Worm (Caenorhabditis elegans): ENCODE data around the gene F17E9.5.

Gene F17E9.5

DNA sequence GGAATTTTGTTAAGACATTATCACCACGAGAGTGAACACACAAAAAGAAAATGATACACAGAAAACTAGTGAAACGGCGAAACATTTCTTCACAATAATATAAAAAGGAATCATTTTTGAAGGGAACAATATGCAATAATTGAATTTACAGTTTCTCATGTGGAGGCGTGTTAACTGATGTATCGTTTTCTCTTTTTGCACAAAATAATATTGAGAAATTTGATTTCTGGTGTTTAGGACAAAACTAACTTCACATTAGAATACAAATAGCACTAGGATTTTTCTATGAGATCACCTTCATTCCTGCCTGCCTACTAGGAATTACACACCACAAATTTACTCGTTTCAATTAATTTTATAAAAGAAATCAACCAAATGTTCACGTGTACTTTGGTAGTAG lies 12.9 kb downstream of the F17E9.5 start, which contains the start of gene D2096.13:
D2096.13 (minus strand) TSS at position 101 of the 400 bp plus-strand sequence.
- TF ChIP-seq hpl-2 (GFP tag; optimal IDR thresholded peaks at IDR 0.05) (no peak), sup-37 (GFP tag; optimal IDR thresholded peaks at IDR 0.05) (no peak), nhr-47 (tag; optimal IDR thresholded peaks at IDR 0.05) (no peak), zip-4 (GFP tag; optimal IDR thresholded peaks at IDR 0.05) (no peak), pqm-1 (tag; optimal IDR thresholded peaks at IDR 0.05) (no peak), unc-30 (tag; optimal IDR thresholded peaks at IDR 0.05) (no peak), C34B4.2 (tag; optimal IDR thresholded peaks at IDR 0.05) (no peak), tbx-2 (tag; optimal IDR thresholded peaks at IDR 0.05) (no peak), sox-4 (tag; optimal IDR thresholded peaks at IDR 0.05) (no peak), lin-13 (GFP tag; optimal IDR thresholded peaks at IDR 0.05) (no peak), nhr-11 (tag; optimal IDR thresholded peaks at IDR 0.05) (no peak), nhr-237 (tag; optimal IDR thresholded peaks at IDR 0.05) (no peak), ama-1 (optimal IDR thresholded peaks at IDR 0.05) (no peak), pag-3 (tag; optimal IDR thresholded peaks at IDR 0.05; ENCODE audit: borderline replicate concordance, insufficient read depth) (no peak), isw-1 (GFP tag; IDR thresholded peaks at IDR 0.05) (no peak)

DNA sequence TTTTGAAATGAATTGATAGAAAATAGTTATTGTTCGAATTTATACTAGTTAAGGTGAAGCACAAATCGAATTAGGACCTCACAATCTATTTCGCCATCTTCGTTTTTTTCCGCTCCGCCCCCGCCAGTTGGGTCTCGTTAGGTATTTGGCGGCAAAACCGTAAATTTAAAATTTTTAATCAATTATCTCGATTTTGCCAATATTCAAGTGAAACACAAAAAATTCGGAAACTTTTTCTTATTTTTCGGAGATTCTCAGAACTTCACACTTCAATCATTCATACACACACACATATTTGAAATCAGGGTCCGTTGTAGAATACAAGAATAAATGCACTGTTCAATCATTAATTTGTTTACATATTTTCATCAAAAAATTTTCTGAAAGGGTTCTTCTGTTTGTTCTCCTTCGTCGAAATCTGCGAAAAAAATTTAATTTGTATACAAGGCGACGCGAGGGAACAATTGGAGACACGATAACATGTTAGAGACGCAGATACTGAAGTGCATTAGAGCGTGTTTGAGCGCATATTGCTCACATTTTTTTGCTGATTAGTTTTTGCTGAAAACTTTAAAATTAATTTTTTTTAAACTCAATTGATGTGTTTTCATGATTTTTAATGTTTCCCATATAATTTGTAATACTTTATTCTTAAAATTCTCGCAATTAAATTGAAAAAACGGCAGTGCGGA lies 14.2 kb downstream of the F17E9.5 start, which contains the start of gene D2096.5:
D2096.5 (minus strand) TSS at position 51 of the 692 bp plus-strand sequence.
- peak in 1 of 2 experiments; percentile 47 for TF ChIP-seq lin-35 (GFP tag; optimal IDR thresholded peaks at IDR 0.05)
- peak; percentile 20 for TF ChIP-seq snu-23 (GFP tag; optimal IDR thresholded peaks at IDR 0.05)
- peak; percentile 59 for TF ChIP-seq lin-14 (GFP tag; optimal IDR thresholded peaks at IDR 0.05)
- TF ChIP-seq xbp-1 (tag; optimal IDR thresholded peaks at IDR 0.05): peak; percentile 13
- TF ChIP-seq dpl-1 (GFP tag; optimal IDR thresholded peaks at IDR 0.05): peak in 1 of 3 experiments; percentile 46
- peak; percentile 37 to 52 for TF ChIP-seq efl-1 (optimal IDR thresholded peaks at IDR 0.05)
- peak in 1 of 2 experiments; percentile 27 for TF ChIP-seq efl-1 (GFP tag; optimal IDR thresholded peaks at IDR 0.05 in 1 of 2)
- TF ChIP-seq pag-3 (tag; optimal IDR thresholded peaks at IDR 0.05; ENCODE audit: borderline replicate concordance, insufficient read depth): no peak
- TF ChIP-seq egl-13 (tag; optimal IDR thresholded peaks at IDR 0.05): peak; percentile 34
- TF ChIP-seq fkh-4 (tag; optimal IDR thresholded peaks at IDR 0.05; ENCODE audit: borderline replicate concordance): no peak

DNA sequence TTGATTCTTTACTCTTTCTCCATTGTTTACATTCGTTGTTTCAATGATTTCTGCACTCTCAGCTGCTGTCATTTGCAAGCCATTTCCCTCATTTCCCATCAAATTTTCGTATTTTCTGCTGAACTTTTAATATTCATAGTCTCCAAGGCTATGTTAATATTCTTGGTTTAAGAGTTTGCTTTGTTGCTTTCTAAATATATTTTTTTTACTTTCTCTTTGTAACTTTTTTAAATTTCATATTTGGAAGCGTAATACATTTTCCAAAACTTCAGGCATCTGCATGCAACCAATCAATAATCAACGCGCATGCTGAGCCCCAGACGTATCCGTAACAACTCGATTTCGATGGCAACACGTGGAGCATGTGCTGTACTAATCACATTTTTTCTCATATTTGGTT lies 15.2 kb downstream of the F17E9.5 start, which contains the start of gene sqv-1:
sqv-1 (plus strand) TSS at position 301 of the 400 bp plus-strand sequence.
- TF ChIP-seq swsn-7 (tag; optimal IDR thresholded peaks at IDR 0.05) (no peak), nhr-12 (tag; optimal IDR thresholded peaks at IDR 0.05) (no peak), lin-35 (GFP tag; optimal IDR thresholded peaks at IDR 0.05) (no peak), rnt-1 (tag; optimal IDR thresholded peaks at IDR 0.05) (no peak), unc-62 (GFP tag; optimal IDR thresholded peaks at IDR 0.05) (no peak), elt-2 (tag; optimal IDR thresholded peaks at IDR 0.05) (no peak), grh-1 (GFP tag; IDR thresholded peaks at IDR 0.05) (no peak), nhr-90 (tag; optimal IDR thresholded peaks at IDR 0.05; ENCODE audit: poor library complexity) (no peak)

DNA sequence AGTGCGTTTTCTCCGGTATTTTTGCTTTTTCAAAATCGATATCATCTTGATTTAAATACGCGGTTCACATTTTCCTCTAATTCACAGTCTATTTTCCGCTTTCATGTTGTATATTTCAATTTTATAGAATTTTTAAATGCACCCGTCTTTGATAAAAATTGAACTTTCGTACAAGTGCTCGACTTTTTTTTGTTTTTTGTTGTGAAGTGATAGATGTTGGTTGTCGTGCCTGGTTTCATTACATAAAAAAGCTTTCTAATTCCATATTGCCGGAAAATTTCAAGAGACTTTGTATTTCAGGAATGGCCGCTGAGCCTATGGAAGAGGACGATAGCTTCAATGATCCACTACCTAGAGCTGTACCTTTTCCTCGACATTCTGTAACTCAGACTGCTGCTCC lies 17.5 kb downstream of the F17E9.5 start, which contains the start of gene D2096.12:
D2096.12 (plus strand) TSS at position 301 of the 400 bp plus-strand sequence.
- no peak for TF ChIP-seq nhr-11 (tag; optimal IDR thresholded peaks at IDR 0.05)
- TF ChIP-seq mef-2 (tag; optimal IDR thresholded peaks at IDR 0.05): no peak
- TF ChIP-seq unc-130 (tag; optimal IDR thresholded peaks at IDR 0.05): no peak
- TF ChIP-seq Y116A8C.19 (tag; optimal IDR thresholded peaks at IDR 0.05; ENCODE audit: borderline replicate concordance): no peak
- no peak for TF ChIP-seq nhr-12 (tag; optimal IDR thresholded peaks at IDR 0.05)
- TF ChIP-seq ceh-88 (GFP tag; IDR thresholded peaks at IDR 0.05): no peak
- TF ChIP-seq swsn-7 (tag; optimal IDR thresholded peaks at IDR 0.05): no peak
- TF ChIP-seq fos-1 (tag; optimal IDR thresholded peaks at IDR 0.05): no peak
- no peak for TF ChIP-seq fkh-8 (tag; optimal IDR thresholded peaks at IDR 0.05)
- TF ChIP-seq zip-4 (GFP tag; optimal IDR thresholded peaks at IDR 0.05): no peak
- no peak for TF ChIP-seq nhr-71 (tag; optimal IDR thresholded peaks at IDR 0.05)
- no peak for TF ChIP-seq fkh-4 (tag; optimal IDR thresholded peaks at IDR 0.05; ENCODE audit: borderline replicate concordance)
- no peak for TF ChIP-seq hlh-4 (tag; optimal IDR thresholded peaks at IDR 0.05)
- TF ChIP-seq sox-4 (tag; optimal IDR thresholded peaks at IDR 0.05): no peak
- no peak for TF ChIP-seq egl-13 (tag; optimal IDR thresholded peaks at IDR 0.05)
- TF ChIP-seq efl-3 (GFP tag; optimal IDR thresholded peaks at IDR 0.05): no peak
- TF ChIP-seq egl-27 (tag; optimal IDR thresholded peaks at IDR 0.05): no peak
